Fruit fly (Drosophila melanogaster) whole organism, prepupa: Measurements from ENCODE around the gene RIOK2.

Experiments used
- CG11902 ChIP-seq: fragments of 200-800 bp; sonication (Bioruptor generic); optimal IDR thresholded peaks from 3 replicates; lab custom pipeline; 2016; ENCODE audit warnings: missing biosample characterization, missing genetic modification characterization
- CG16779 ChIP-seq: fragments of 200-800 bp; sonication (Bioruptor generic); optimal IDR thresholded peaks from 3 replicates; lab custom pipeline; 2017; ENCODE audit warnings: missing biosample characterization, mild to moderate bottlenecking, missing genetic modification characterization
- CG34406 ChIP-seq: fragments of 200-800 bp; sonication (Bioruptor generic); optimal IDR thresholded peaks from 3 replicates; lab custom pipeline; 2016; ENCODE audit warnings: missing biosample characterization, missing genetic modification characterization
- CG4318 ChIP-seq: fragments of 200-800 bp; sonication (Bioruptor generic); optimal IDR thresholded peaks from 3 replicates; lab custom pipeline; 2017; ENCODE audit warnings: missing biosample characterization, mild to moderate bottlenecking, missing genetic modification characterization
- CG6854 ChIP-seq: fragments of 200-800 bp; sonication (Bioruptor generic); optimal IDR thresholded peaks from 2 replicates; lab custom pipeline; 2017; ENCODE audit warnings: missing biosample characterization, mild to moderate bottlenecking, missing genetic modification characterization
- Ets21C ChIP-seq: fragments of 200-800 bp; sonication (Bioruptor generic); optimal IDR thresholded peaks from 3 replicates; lab custom pipeline; 2016; ENCODE audit warnings: missing biosample characterization, missing genetic modification characterization
- Gug ChIP-seq: fragments of 200-800 bp; sonication (Bioruptor generic); IDR thresholded peaks from 2 replicates; pipeline ENCODE4 v1.3.6; 2022; ENCODE audit warnings: missing biosample characterization, missing genetic modification characterization
- Hr38 ChIP-seq: sonication (Bioruptor generic); optimal IDR thresholded peaks from 2 replicates; lab custom pipeline; 2016; ENCODE audit warnings: missing biosample characterization, missing genetic modification characterization
- Hr4 ChIP-seq: fragments of 200-800 bp; sonication (Bioruptor generic); optimal IDR thresholded peaks from 3 replicates; lab custom pipeline; 2016; ENCODE audit warnings: missing biosample characterization, missing genetic modification characterization
- Lpt ChIP-seq: fragments of 200-800 bp; sonication (Bioruptor generic); optimal IDR thresholded peaks from 3 replicates; lab custom pipeline; 2016; ENCODE audit warnings: missing biosample characterization, missing genetic modification characterization
- Smox ChIP-seq: fragments of 200-800 bp; sonication (Bioruptor generic); optimal IDR thresholded peaks from 3 replicates; lab custom pipeline; 2016; ENCODE audit warnings: missing biosample characterization, missing genetic modification characterization
- acj6 ChIP-seq: fragments of 200-800 bp; sonication (Bioruptor generic); optimal IDR thresholded peaks from 3 replicates; lab custom pipeline; 2016; ENCODE audit warnings: missing biosample characterization, missing genetic modification characterization
- salr ChIP-seq, 2 experiments: fragments of 200-800 bp; sonication (Bioruptor generic); optimal IDR thresholded peaks; 3 replicates each; lab custom pipeline; 2016 to 2018; ENCODE audit warnings: missing biosample characterization in 2 of 2, missing genetic modification characterization in 2 of 2, mild to moderate bottlenecking in 1 of 2
- spab ChIP-seq: fragments of 200-800 bp; sonication (Bioruptor generic); optimal IDR thresholded peaks from 2 replicates; lab custom pipeline; 2017; ENCODE audit warnings: missing biosample characterization, mild to moderate bottlenecking, missing genetic modification characterization, missing genetic modification reagents

DNA sequence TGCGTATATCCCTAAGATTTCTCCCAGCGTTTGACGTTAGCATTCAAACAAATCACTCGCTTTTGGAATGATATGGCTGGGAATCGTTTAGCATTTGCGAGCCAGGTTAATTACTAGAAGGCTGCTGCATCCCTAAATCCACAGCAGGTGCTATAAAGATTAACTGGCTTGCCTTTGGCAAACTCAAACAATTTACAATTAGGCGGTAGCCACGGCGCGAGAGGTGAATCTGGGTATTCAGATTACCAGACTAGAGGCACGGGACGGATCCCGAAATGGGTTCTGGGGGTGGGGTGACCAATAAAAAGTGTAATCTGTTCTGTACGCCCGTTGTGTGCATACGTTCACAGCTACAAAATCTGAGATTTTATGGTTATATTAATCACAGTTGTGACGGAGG, 15.5 kb downstream of the RIOK2 start, which contains the start of gene CG11892:
- TF ChIP-seq Hr4 (GFP tag; lab: Kevin White, UChicago), result no peak
- no peak for TF ChIP-seq CG16779 (tag; lab: Kevin White, UChicago)
- no peak for TF ChIP-seq spab (GFP tag; lab: Kevin White, UChicago)
- no peak for TF ChIP-seq acj6
- no peak for TF ChIP-seq salr (GFP tag; optimal IDR thresholded peaks at IDR 0.05; lab: Kevin White, UChicago)
- TF ChIP-seq CG6854 (GFP tag; lab: Kevin White, UChicago), result no peak
- no peak for TF ChIP-seq Lpt (GFP tag; lab: Kevin White, UChicago)
- no peak for TF ChIP-seq CG34406 (GFP tag; lab: Kevin White, UChicago)
- TF ChIP-seq Gug (GFP tag; lab: Robert Waterston, UW), result no peak
- no peak for TF ChIP-seq CG11902 (GFP tag; lab: Kevin White, UChicago)
- no peak for TF ChIP-seq CG4318 (GFP tag; lab: Kevin White, UChicago)
- TF ChIP-seq Ets21C (GFP tag; lab: Kevin White, UChicago), result no peak
- no peak for TF ChIP-seq Hr38
- no peak for TF ChIP-seq Smox (GFP tag; lab: Kevin White, UChicago)
